Worm (Caenorhabditis elegans) whole organism, late embryonic: ENCODE measurements around the gene F43C11.7.

Experiments used
- C38D4.7 ChIP-seq: fragments of 200-800 bp; sonication (Bioruptor generic); optimal IDR thresholded peaks from 2 replicates; lab custom pipeline; 2018; ENCODE audit warnings: mild to moderate bottlenecking, missing genetic modification characterization, moderate library complexity, missing compliant biosample characterization
- F13H6.1 ChIP-seq: sonication (generic microtip); optimal IDR thresholded peaks from 2 replicates; lab custom pipeline; 2016; ENCODE audit warnings: missing genetic modification characterization, missing compliant biosample characterization
- K02D7.2 ChIP-seq: sonication (generic microtip); optimal IDR thresholded peaks from 2 replicates; lab custom pipeline; 2017; ENCODE audit warnings: mild to moderate bottlenecking, missing genetic modification characterization, missing compliant biosample characterization
- K09A11.1 ChIP-seq: sonication (generic microtip); optimal IDR thresholded peaks from 2 replicates; lab custom pipeline; 2017; ENCODE audit warnings: antibody characterized with exemption, mild to moderate bottlenecking, missing genetic modification characterization, missing compliant biosample characterization; ENCODE audit not compliant: insufficient read depth
- T23F11.4 ChIP-seq: fragments of 200-800 bp; sonication (Bioruptor generic); optimal IDR thresholded peaks from 2 replicates; lab custom pipeline; 2018; ENCODE audit warnings: mild to moderate bottlenecking, missing genetic modification characterization, missing compliant biosample characterization
- ama-1 ChIP-seq: fragments of 150-350 bp; optimal IDR thresholded peaks from 2 replicates; lab custom pipeline; 2014
- ceh-14 ChIP-seq: sonication (generic microtip); optimal IDR thresholded peaks from 2 replicates; lab custom pipeline; 2016; ENCODE audit warnings: missing genotype, missing genetic modification characterization, missing compliant biosample characterization
- ceh-18 ChIP-seq: sonication (generic microtip); optimal IDR thresholded peaks from 2 replicates; lab custom pipeline; 2016; ENCODE audit warnings: missing genetic modification characterization, missing compliant biosample characterization
- ceh-2 ChIP-seq: sonication (generic microtip); optimal IDR thresholded peaks from 2 replicates; lab custom pipeline; 2016; ENCODE audit warnings: missing genotype, missing genetic modification characterization, missing compliant biosample characterization
- ceh-22 ChIP-seq: sonication (generic microtip); optimal IDR thresholded peaks from 2 replicates; lab custom pipeline; 2017; ENCODE audit warnings: missing biosample characterization, missing genetic modification characterization
- ceh-31 ChIP-seq: sonication (generic microtip); optimal IDR thresholded peaks from 2 replicates; lab custom pipeline; 2016; ENCODE audit warnings: missing genetic modification characterization, missing compliant biosample characterization
- ceh-34 ChIP-seq: sonication (generic microtip); optimal IDR thresholded peaks from 2 replicates; lab custom pipeline; 2016; ENCODE audit warnings: mild to moderate bottlenecking, missing genetic modification characterization, missing compliant biosample characterization
- ceh-45 ChIP-seq: fragments of 200-800 bp; sonication (Bioruptor generic); IDR thresholded peaks from 2 replicates; pipeline ENCODE4 v1.3.6; 2022; ENCODE audit warnings: missing genetic modification reagents, missing genetic modification characterization, missing compliant biosample characterization
- ceh-48 ChIP-seq: sonication (generic microtip); optimal IDR thresholded peaks from 2 replicates; lab custom pipeline; 2016; ENCODE audit warnings: missing genetic modification characterization, inconsistent platforms, missing compliant biosample characterization
- ceh-6 ChIP-seq: fragments of 200-800 bp; sonication (Bioruptor generic); optimal IDR thresholded peaks from 2 replicates; lab custom pipeline; 2018; ENCODE audit warnings: mild to moderate bottlenecking, missing genetic modification characterization, missing compliant biosample characterization
- ceh-9 ChIP-seq: sonication (generic microtip); optimal IDR thresholded peaks from 2 replicates; lab custom pipeline; 2016; ENCODE audit warnings: mild to moderate bottlenecking, missing genetic modification characterization, inconsistent platforms, missing compliant biosample characterization
- dmd-4 ChIP-seq: sonication (generic microtip); optimal IDR thresholded peaks from 2 replicates; lab custom pipeline; 2016; ENCODE audit warnings: borderline replicate concordance, missing genetic modification characterization, missing compliant biosample characterization
- elt-2 ChIP-seq: sonication (generic microtip); optimal IDR thresholded peaks from 2 replicates; lab custom pipeline; 2016; ENCODE audit warnings: missing genetic modification reagents, missing genetic modification characterization, missing compliant biosample characterization
- ets-4 ChIP-seq: sonication (generic microtip); optimal IDR thresholded peaks from 2 replicates; lab custom pipeline; 2016; ENCODE audit warnings: missing genetic modification characterization, missing compliant biosample characterization
- eyg-1 ChIP-seq: sonication (generic microtip); optimal IDR thresholded peaks from 2 replicates; lab custom pipeline; 2016; ENCODE audit warnings: missing genotype, missing genetic modification characterization, missing compliant biosample characterization
- fax-1 ChIP-seq: sonication (generic microtip); optimal IDR thresholded peaks from 2 replicates; lab custom pipeline; 2016; ENCODE audit warnings: missing genotype, missing genetic modification characterization, missing compliant biosample characterization
- hlh-15 ChIP-seq: sonication (generic microtip); optimal IDR thresholded peaks from 2 replicates; lab custom pipeline; 2016; ENCODE audit warnings: missing genetic modification characterization, missing compliant biosample characterization
- hlh-6 ChIP-seq: sonication (generic microtip); optimal IDR thresholded peaks from 2 replicates; lab custom pipeline; 2016; ENCODE audit warnings: missing genotype, missing genetic modification characterization, missing compliant biosample characterization
- lim-6 ChIP-seq: sonication (generic microtip); optimal IDR thresholded peaks from 2 replicates; lab custom pipeline; 2016; ENCODE audit warnings: missing genetic modification characterization, missing compliant biosample characterization
- lin-11 ChIP-seq: fragments of 200-800 bp; sonication (Bioruptor generic); optimal IDR thresholded peaks from 2 replicates; lab custom pipeline; 2018; ENCODE audit warnings: mild to moderate bottlenecking, missing genetic modification characterization, missing compliant biosample characterization
- madf-2 ChIP-seq: sonication (generic microtip); optimal IDR thresholded peaks from 2 replicates; lab custom pipeline; 2017; ENCODE audit warnings: missing genetic modification characterization, missing compliant biosample characterization
- nhr-232 ChIP-seq: sonication (generic microtip); optimal IDR thresholded peaks from 2 replicates; lab custom pipeline; 2016; ENCODE audit warnings: missing genetic modification characterization, missing compliant biosample characterization
- pag-3 ChIP-seq: sonication (generic microtip); optimal IDR thresholded peaks from 2 replicates; lab custom pipeline; 2016; ENCODE audit warnings: missing compliant biosample characterization, missing genetic modification characterization, borderline replicate concordance
- pha-4 ChIP-seq: fragments of 150-350 bp; optimal IDR thresholded peaks from 2 replicates; lab custom pipeline; 2018; ENCODE audit warnings: missing biosample characterization, missing genetic modification reagents, missing genetic modification characterization
- pqm-1 ChIP-seq: sonication (generic microtip); optimal IDR thresholded peaks from 2 replicates; lab custom pipeline; 2016; ENCODE audit warnings: missing genetic modification characterization, missing compliant biosample characterization
- ref-2 ChIP-seq: sonication (generic microtip); optimal IDR thresholded peaks from 2 replicates; lab custom pipeline; 2016; ENCODE audit warnings: missing genetic modification characterization, missing compliant biosample characterization
- sox-2 ChIP-seq: fragments of 200-800 bp; sonication (Bioruptor generic); IDR thresholded peaks from 2 replicates; pipeline ENCODE4 v1.3.6; 2022; ENCODE audit warnings: missing genetic modification reagents, missing genetic modification characterization, missing compliant biosample characterization
- tbx-2 ChIP-seq: sonication (generic microtip); optimal IDR thresholded peaks from 2 replicates; lab custom pipeline; 2016; ENCODE audit warnings: missing genetic modification characterization, missing compliant biosample characterization
- ttx-3 ChIP-seq: sonication (generic microtip); optimal IDR thresholded peaks from 2 replicates; lab custom pipeline; 2016; ENCODE audit warnings: missing genetic modification reagents, missing genetic modification characterization, missing compliant biosample characterization
- unc-3 ChIP-seq, 2 experiments: fragments of 200-800 bp in 1 of 2; sonication (Bioruptor generic) in 1 of 2; sonication (generic microtip) in 1 of 2; conservative IDR thresholded peaks in 1 of 2; optimal IDR thresholded peaks in 1 of 2; 2 replicates each; pipeline versions ENCODE4 v1.3.6 to Lab custom; 2016 to 2022; ENCODE audit warnings: missing compliant biosample characterization in 2 of 2, missing genetic modification characterization in 2 of 2, missing genetic modification reagents in 1 of 2
- unc-42 ChIP-seq: sonication (generic microtip); optimal IDR thresholded peaks from 2 replicates; lab custom pipeline; 2016; ENCODE audit warnings: missing genotype, missing genetic modification characterization, missing compliant biosample characterization
- zip-5 ChIP-seq: sonication (generic microtip); optimal IDR thresholded peaks from 2 replicates; lab custom pipeline; 2016; ENCODE audit warnings: missing genetic modification characterization, missing compliant biosample characterization
- ztf-16 ChIP-seq: sonication (generic microtip); optimal IDR thresholded peaks from 2 replicates; lab custom pipeline; 2017; ENCODE audit warnings: missing genetic modification characterization, missing compliant biosample characterization

F43C11.7 gene

ce11 chrII:2322857-2323518, 12.7 kb upstream of the F43C11.7 start, which contains the start of the genes ZK1240.6 and ZK1240.2:
ZK1240.6 (minus strand) TSS chrII:2322907.
ZK1240.2 (plus strand) TSS chrII:2323376.
- TF ChIP-seq ztf-16 (no peak), nhr-232 (tag; lab: Kevin White, UChicago) (no peak), lim-6 (tag; lab: Kevin White, UChicago) (no peak), ets-4 (tag; lab: Kevin White, UChicago) (no peak), C38D4.7 (GFP tag; lab: Kevin White, UChicago) (no peak), K09A11.1 (tag; lab: Kevin White, UChicago) (no peak), unc-42 (no peak), ceh-45 (GFP tag; lab: Robert Waterston, UW) (no peak), lin-11 (tag; lab: Kevin White, UChicago) (no peak), ama-1 (no peak), eyg-1 (tag; lab: Kevin White, UChicago) (no peak), ceh-22 (tag; lab: Kevin White, UChicago) (no peak), elt-2 (tag; lab: Kevin White, UChicago) (no peak), ceh-31 (tag; lab: Kevin White, UChicago) (no peak), tbx-2 (tag; lab: Kevin White, UChicago) (no peak)
- TF ChIP-seq, all 69 proteins: peak for 0

- TF ChIP-seq sox-2 (GFP tag; lab: Robert Waterston, UW) (no peak), ref-2 (no peak), ceh-2 (tag; lab: Kevin White, UChicago) (no peak), ets-4 (tag; lab: Kevin White, UChicago) (no peak)
Measured at ce11 chrII:2324956-2325355, 10.7 kb upstream of the F43C11.7 start, which contains the start of gene ZK1240.11. ZK1240.11 (plus strand) TSS chrII:2325256.

- no peak for TF ChIP-seq ceh-14 (tag; lab: Kevin White, UChicago)
- no peak for TF ChIP-seq pha-4 (tag; lab: Kevin White, UChicago)
- TF ChIP-seq fax-1 (tag; lab: Kevin White, UChicago): no peak
- no peak for TF ChIP-seq lim-6 (tag; lab: Kevin White, UChicago)
- TF ChIP-seq ceh-34 (tag; lab: Kevin White, UChicago): no peak
- no peak for TF ChIP-seq T23F11.4 (GFP tag; lab: Kevin White, UChicago)
- TF ChIP-seq zip-5 (tag; lab: Kevin White, UChicago): no peak
- no peak for TF ChIP-seq unc-3 (GFP tag; conservative IDR thresholded peaks at IDR 0.05; lab: Robert Waterston, UW)
- TF ChIP-seq unc-3 (tag; optimal IDR thresholded peaks at IDR 0.05; lab: Kevin White, UChicago): no peak
- TF ChIP-seq ceh-31 (tag; lab: Kevin White, UChicago): no peak
Measured at ce11 chrII:2328963-2329442, 6.7 kb upstream of the F43C11.7 start, which contains the start of the genes ZK1240.8 and ZK1240.1. ZK1240.8 (minus strand) TSS chrII:2329063. ZK1240.1 (plus strand) TSS chrII:2329392.

ce11 chrII:2330462-2330861, 5.2 kb upstream of the F43C11.7 start:
- TF ChIP-seq K02D7.2: no peak
- TF ChIP-seq ttx-3 (tag; lab: Kevin White, UChicago): no peak
- no peak for TF ChIP-seq ceh-22 (tag; lab: Kevin White, UChicago)
- TF ChIP-seq ceh-31 (tag; lab: Kevin White, UChicago): no peak
- TF ChIP-seq ceh-9: no peak
- TF ChIP-seq F13H6.1 (tag; lab: Kevin White, UChicago): no peak
- no peak for TF ChIP-seq ceh-2 (tag; lab: Kevin White, UChicago)
- no peak for TF ChIP-seq ceh-18
- TF ChIP-seq hlh-15 (tag; lab: Kevin White, UChicago): no peak
- no peak for TF ChIP-seq madf-2 (tag; lab: Kevin White, UChicago)
- no peak for TF ChIP-seq pqm-1 (tag; lab: Kevin White, UChicago)
- no peak for TF ChIP-seq hlh-6 (tag; lab: Kevin White, UChicago)
- TF ChIP-seq ceh-48 (tag; lab: Kevin White, UChicago): no peak
- no peak for TF ChIP-seq dmd-4
- TF ChIP-seq pag-3 (tag; lab: Kevin White, UChicago): no peak
- TF ChIP-seq nhr-232 (tag; lab: Kevin White, UChicago): no peak
- no peak for TF ChIP-seq T23F11.4 (GFP tag; lab: Kevin White, UChicago)
- TF ChIP-seq ceh-14 (tag; lab: Kevin White, UChicago): no peak
- no peak for TF ChIP-seq ceh-6 (GFP tag; lab: Kevin White, UChicago)
